Worm (Caenorhabditis elegans): ENCODE data around the gene clec-28.

DNA sequence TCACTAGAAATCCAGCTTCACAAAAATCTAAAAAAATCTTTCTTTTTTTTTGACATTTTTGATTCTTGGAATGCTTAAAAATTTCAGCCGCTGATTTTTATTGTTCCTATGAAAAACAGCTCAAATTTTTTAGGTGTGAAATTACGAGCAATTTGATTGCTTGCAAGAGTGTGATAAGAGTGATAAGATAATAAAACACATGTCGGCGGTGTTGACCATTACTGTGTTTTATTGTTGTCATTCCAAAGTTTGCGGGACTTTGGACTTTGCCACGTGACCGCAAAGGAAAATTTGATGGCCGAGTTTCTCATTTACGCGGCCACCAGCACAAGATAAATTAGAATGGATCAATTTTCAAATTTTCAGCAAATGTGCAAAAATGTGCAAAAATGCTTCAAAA, 48.8 kb upstream of the clec-28 start:
- peak; percentile 42 for TF ChIP-seq fos-1 (tag; optimal IDR thresholded peaks at IDR 0.05)
- TF ChIP-seq unc-62 (GFP tag; optimal IDR thresholded peaks at IDR 0.05) = no peak
- TF ChIP-seq nhr-25 (tag; optimal IDR thresholded peaks at IDR 0.05) = no peak
- TF ChIP-seq ZK546.5 (tag; optimal IDR thresholded peaks at IDR 0.05) = no peak
- TF ChIP-seq ama-1 (optimal IDR thresholded peaks at IDR 0.05) = no peak
- TF ChIP-seq mdl-1 (tag; optimal IDR thresholded peaks at IDR 0.05) = no peak
